Worm (Caenorhabditis elegans) whole organism, young adult: ENCODE measurements around the gene mai-2.
"Not testable (repeated sequence)": the region's sequence is repeated elsewhere in the genome, so short reads cannot be mapped to it uniquely, and the experiment has no call there.

Experiments
- B0035.1 ChIP-seq: sonication (generic microtip); optimal IDR thresholded peaks from 2 replicates; lab custom pipeline; 2016; ENCODE audit warnings: missing genetic modification characterization, mild to moderate bottlenecking, missing compliant biosample characterization, missing genotype, missing genetic modification reagents
- C06A6.2 ChIP-seq: fragments of 200-800 bp; sonication (Bioruptor generic); conservative IDR thresholded peaks from 2 replicates; pipeline ENCODE4 v1.3.6; 2022; ENCODE audit warnings: missing genetic modification characterization, missing compliant biosample characterization
- F33H1.4 ChIP-seq: fragments of 200-800 bp; sonication (Bioruptor generic); IDR thresholded peaks from 2 replicates; pipeline ENCODE4 v1.3.6; 2022; ENCODE audit warnings: missing genetic modification reagents, missing genetic modification characterization, missing compliant biosample characterization
- F49E8.2 ChIP-seq: sonication (generic microtip); optimal IDR thresholded peaks from 3 replicates; lab custom pipeline; 2017; ENCODE audit warnings: missing genetic modification characterization, mild to moderate bottlenecking, missing compliant biosample characterization, antibody characterized with exemption, moderate library complexity; ENCODE audit not compliant: insufficient read depth
- F52B5.7 ChIP-seq: sonication (generic microtip); optimal IDR thresholded peaks from 2 replicates; lab custom pipeline; 2016; ENCODE audit warnings: mild to moderate bottlenecking, missing genetic modification characterization, missing compliant biosample characterization
- T26A5.8 ChIP-seq: sonication (generic microtip); optimal IDR thresholded peaks from 2 replicates; lab custom pipeline; 2016; ENCODE audit warnings: missing genetic modification characterization, missing compliant biosample characterization
- Y95B8A.8 ChIP-seq: fragments of 200-800 bp; sonication (Bioruptor generic); IDR thresholded peaks from 2 replicates; pipeline ENCODE4 v1.3.6; 2022; ENCODE audit warnings: missing genetic modification reagents, missing genetic modification characterization, missing compliant biosample characterization
- aptf-2 ChIP-seq: fragments of 200-800 bp; sonication (Bioruptor generic); conservative IDR thresholded peaks from 2 replicates; pipeline ENCODE4 v1.3.6; 2022; ENCODE audit warnings: missing genetic modification reagents, missing genetic modification characterization, missing compliant biosample characterization
- atf-7 ChIP-seq: sonication (generic microtip); optimal IDR thresholded peaks from 2 replicates; lab custom pipeline; 2017; ENCODE audit warnings: mild to moderate bottlenecking, missing genetic modification characterization, missing compliant biosample characterization
- attf-5 ChIP-seq: fragments of 200-800 bp; sonication (Bioruptor generic); optimal IDR thresholded peaks from 2 replicates; lab custom pipeline; 2018; ENCODE audit warnings: mild to moderate bottlenecking, missing genetic modification characterization, missing compliant biosample characterization
- attf-6 ChIP-seq: fragments of 200-800 bp; sonication (Bioruptor generic); IDR thresholded peaks from 2 replicates; pipeline ENCODE4 v1.3.6; 2022; ENCODE audit warnings: missing genetic modification reagents, missing genetic modification characterization, missing compliant biosample characterization
- bed-1 ChIP-seq: fragments of 200-800 bp; sonication (Bioruptor generic); IDR thresholded peaks from 2 replicates; pipeline ENCODE4 v1.3.6; 2022; ENCODE audit warnings: missing genetic modification reagents, missing genetic modification characterization, missing compliant biosample characterization
- cebp-1 ChIP-seq, 2 experiments: fragments of 200-800 bp in 1 of 2; sonication (Bioruptor generic) in 1 of 2; sonication (generic microtip) in 1 of 2; IDR thresholded peaks in 1 of 2; optimal IDR thresholded peaks in 1 of 2; 2 replicates each; pipeline versions ENCODE4 v1.3.6 to Lab custom; 2017 to 2022; ENCODE audit warnings: missing compliant biosample characterization in 2 of 2, missing genetic modification characterization in 2 of 2, mild to moderate bottlenecking in 1 of 2, missing genetic modification reagents in 1 of 2, moderate library complexity in 1 of 2
- ceh-27 ChIP-seq: fragments of 200-800 bp; sonication (Bioruptor generic); optimal IDR thresholded peaks from 2 replicates; lab custom pipeline; 2018; ENCODE audit warnings: mild to moderate bottlenecking, missing genetic modification characterization, moderate library complexity, missing compliant biosample characterization
- chd-7 ChIP-seq: sonication (generic microtip); optimal IDR thresholded peaks from 2 replicates; lab custom pipeline; 2016; ENCODE audit warnings: mild to moderate bottlenecking, missing genetic modification characterization, moderate library complexity, missing compliant biosample characterization
- die-1 ChIP-seq: sonication (generic microtip); optimal IDR thresholded peaks from 2 replicates; lab custom pipeline; 2016; ENCODE audit warnings: missing genotype, mild to moderate bottlenecking, missing genetic modification characterization, missing compliant biosample characterization
- egrh-3 ChIP-seq: fragments of 200-800 bp; sonication (Bioruptor generic); IDR thresholded peaks from 2 replicates; pipeline ENCODE4 v1.3.6; 2022; ENCODE audit warnings: missing genetic modification reagents, missing genetic modification characterization, missing compliant biosample characterization
- him-1 ChIP-seq: sonication (generic microtip); optimal IDR thresholded peaks from 2 replicates; lab custom pipeline; 2016; ENCODE audit warnings: missing genotype, missing genetic modification reagents, missing genetic modification characterization, missing compliant biosample characterization
- hlh-26 ChIP-seq: fragments of 200-800 bp; sonication (Bioruptor generic); conservative IDR thresholded peaks from 2 replicates; pipeline ENCODE4 v1.3.6; 2022; ENCODE audit warnings: missing genetic modification reagents, missing genetic modification characterization, missing compliant biosample characterization
- hrde-1 ChIP-seq: sonication (generic microtip); optimal IDR thresholded peaks from 2 replicates; lab custom pipeline; 2016; ENCODE audit warnings: missing genetic modification characterization, mild to moderate bottlenecking, missing compliant biosample characterization, moderate library complexity, missing genotype, missing genetic modification reagents, borderline replicate concordance
- let-607 ChIP-seq, 2 experiments: fragments of 200-800 bp in 1 of 2; sonication (Bioruptor generic) in 1 of 2; sonication (generic microtip) in 1 of 2; optimal IDR thresholded peaks; 2 replicates each; lab custom pipeline; 2016 to 2018; ENCODE audit warnings: mild to moderate bottlenecking in 2 of 2, missing compliant biosample characterization in 2 of 2, missing genetic modification characterization in 2 of 2, moderate library complexity in 2 of 2, missing genotype in 1 of 2
- lin-40 ChIP-seq: sonication (generic microtip); optimal IDR thresholded peaks from 2 replicates; lab custom pipeline; 2016; ENCODE audit warnings: missing genetic modification characterization, mild to moderate bottlenecking, missing compliant biosample characterization, missing genotype, missing genetic modification reagents
- lsy-27 ChIP-seq: sonication (generic microtip); optimal IDR thresholded peaks from 2 replicates; lab custom pipeline; 2017; ENCODE audit warnings: missing genetic modification characterization, mild to moderate bottlenecking, missing compliant biosample characterization, antibody characterized with exemption, missing genotype, borderline replicate concordance; ENCODE audit not compliant: insufficient read depth
- madf-10 ChIP-seq: sonication (generic microtip); optimal IDR thresholded peaks from 2 replicates; lab custom pipeline; 2016; ENCODE audit warnings: mild to moderate bottlenecking, missing genetic modification characterization, missing compliant biosample characterization
- madf-3 ChIP-seq: fragments of 200-800 bp; sonication (Bioruptor generic); IDR thresholded peaks from 2 replicates; pipeline ENCODE4 v1.3.6; 2022; ENCODE audit warnings: missing genetic modification reagents, missing genetic modification characterization, missing compliant biosample characterization
- madf-6 ChIP-seq: fragments of 200-800 bp; sonication (Bioruptor generic); IDR thresholded peaks from 2 replicates; pipeline ENCODE4 v1.3.6; 2022; ENCODE audit warnings: missing genetic modification reagents, missing genetic modification characterization, missing compliant biosample characterization
- madf-8 ChIP-seq: fragments of 200-800 bp; sonication (Bioruptor generic); conservative IDR thresholded peaks from 2 replicates; pipeline ENCODE4 v1.3.6; 2022; ENCODE audit warnings: missing genetic modification reagents, missing genetic modification characterization, missing compliant biosample characterization
- nfya-2 ChIP-seq: fragments of 200-800 bp; sonication (Bioruptor generic); IDR thresholded peaks from 2 replicates; pipeline ENCODE4 v1.3.6; 2022; ENCODE audit warnings: missing genetic modification reagents, missing genetic modification characterization, missing compliant biosample characterization
- nhr-179 ChIP-seq: sonication (generic microtip); optimal IDR thresholded peaks from 2 replicates; lab custom pipeline; 2016; ENCODE audit warnings: mild to moderate bottlenecking, missing genetic modification characterization, missing compliant biosample characterization
- nhr-90 ChIP-seq: sonication (generic microtip); optimal IDR thresholded peaks from 2 replicates; lab custom pipeline; 2016; ENCODE audit warnings: missing genotype, mild to moderate bottlenecking, missing genetic modification characterization, missing compliant biosample characterization
- pbrm-1 ChIP-seq: fragments of 200-800 bp; sonication (Bioruptor generic); IDR thresholded peaks from 2 replicates; pipeline ENCODE4 v1.3.6; 2022; ENCODE audit warnings: missing genetic modification reagents, missing genetic modification characterization, missing compliant biosample characterization
- tbx-9 ChIP-seq: sonication (generic microtip); optimal IDR thresholded peaks from 2 replicates; lab custom pipeline; 2016; ENCODE audit warnings: borderline replicate concordance, missing genetic modification characterization, inconsistent platforms, missing compliant biosample characterization
- ztf-18 ChIP-seq: sonication (generic microtip); optimal IDR thresholded peaks from 2 replicates; lab custom pipeline; 2016; ENCODE audit warnings: missing genotype, mild to moderate bottlenecking, missing genetic modification characterization, missing compliant biosample characterization
- ztf-26 ChIP-seq: sonication (generic microtip); optimal IDR thresholded peaks from 2 replicates; lab custom pipeline; 2017; ENCODE audit warnings: missing genetic modification characterization, missing compliant biosample characterization
- ztf-3 ChIP-seq: fragments of 200-800 bp; sonication (Bioruptor generic); optimal IDR thresholded peaks from 2 replicates; lab custom pipeline; 2018; ENCODE audit warnings: mild to moderate bottlenecking, missing genetic modification characterization, missing compliant biosample characterization
- ztf-6 ChIP-seq: fragments of 200-800 bp; sonication (Bioruptor generic); IDR thresholded peaks from 2 replicates; pipeline ENCODE4 v1.3.6; 2022; ENCODE audit warnings: missing genetic modification reagents, missing genetic modification characterization, missing compliant biosample characterization

Gene mai-2

DNA sequence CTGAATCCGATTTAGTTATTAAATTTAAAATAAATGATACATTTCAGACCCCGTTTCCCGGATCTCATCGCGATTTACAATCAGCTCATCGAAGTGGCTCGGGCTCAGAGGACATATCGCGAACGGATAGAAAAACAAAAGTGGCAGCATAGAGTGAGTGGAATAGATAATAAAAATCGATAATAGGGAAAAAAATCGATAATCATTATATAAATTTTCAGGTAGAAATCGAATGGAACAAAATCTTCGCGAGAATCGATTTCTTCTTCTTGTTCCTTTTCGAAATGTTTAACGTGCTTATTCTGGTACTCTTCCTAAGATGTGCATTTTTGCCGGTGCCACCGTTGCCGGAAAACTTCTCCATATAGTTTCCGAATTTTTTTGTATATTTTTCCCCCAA is 33.0 kb downstream of the mai-2 start:
- TF ChIP-seq aptf-2 (GFP tag; lab: Robert Waterston, UW) (no peak), madf-10 (no peak), ztf-26 (no peak), F49E8.2 (no peak), atf-7 (tag; lab: Kevin White, UChicago) (no peak), nhr-179 (no peak), lsy-27 (tag; lab: Kevin White, UChicago) (no peak)

ce11 chrIV:3422516-3422915 is 36.8 kb downstream of the mai-2 start, which contains the start of gene C04C3.6:
Gene C04C3.6 (minus strand): TSS chrIV:3422616.
- TF ChIP-seq C06A6.2 (GFP tag; lab: Robert Waterston, UW) (no peak), chd-7 (no peak), F52B5.7 (tag; lab: Kevin White, UChicago) (no peak)

DNA sequence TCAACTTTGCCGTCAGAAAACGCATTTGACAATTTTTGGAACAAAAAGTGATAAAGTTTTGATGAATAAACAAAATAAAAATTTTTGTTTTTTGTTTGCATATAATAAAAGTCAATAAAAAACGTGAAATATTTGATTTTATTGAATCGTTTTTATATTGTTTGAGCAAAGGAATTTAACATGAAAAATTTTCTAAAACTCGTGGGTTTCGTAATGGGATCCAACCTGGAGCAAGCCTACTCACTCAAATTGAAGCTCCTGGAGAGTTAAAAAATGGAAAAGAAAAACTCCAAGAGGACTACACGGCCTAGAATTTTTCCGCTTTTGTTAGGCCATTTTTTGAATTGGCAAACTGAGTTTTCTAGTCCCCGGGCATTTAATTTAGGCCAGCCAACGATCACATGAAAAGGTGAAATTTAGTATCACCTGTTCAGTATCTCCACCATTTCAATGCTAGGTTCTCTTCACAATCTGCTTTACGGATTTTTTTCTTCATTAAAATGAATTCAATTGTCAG is 42.8 kb downstream of the mai-2 start, which contains the start of the genes C04C3.9 and srz-60:
TSS of gene C04C3.9 (minus strand) at position 101 of the 517 bp plus-strand sequence.
TSS of gene srz-60 (plus strand) at position 467 of the 517 bp plus-strand sequence.
- TF ChIP-seq ztf-6 (GFP tag; lab: Robert Waterston, UW) (no peak), lin-40 (tag; lab: Kevin White, UChicago) (no peak), ztf-3 (GFP tag; lab: Kevin White, UChicago) (no peak), lsy-27 (tag; lab: Kevin White, UChicago) (no peak), madf-6 (no peak), bed-1 (GFP tag; lab: Robert Waterston, UW) (no peak), attf-6 (GFP tag; lab: Robert Waterston, UW) (no peak)

DNA sequence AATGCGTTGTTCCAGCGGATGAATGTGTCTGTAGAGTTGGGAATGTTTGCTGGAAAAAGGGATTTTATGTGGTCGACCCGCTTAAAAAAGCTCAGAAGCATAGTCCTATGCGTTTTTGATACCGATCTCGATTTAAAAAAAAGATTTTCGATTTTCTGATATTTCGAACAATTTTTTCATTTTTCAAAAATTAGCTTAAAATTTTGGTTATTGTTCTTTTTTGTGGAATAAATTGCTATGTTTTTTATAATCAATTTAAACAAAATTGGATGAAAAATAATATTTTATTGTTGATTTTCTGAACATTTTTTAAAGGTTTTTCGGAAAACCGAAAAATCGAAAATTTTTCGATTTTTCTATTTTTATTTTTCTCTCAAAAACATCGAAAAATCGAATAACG is 47.7 kb downstream of the mai-2 start, which contains the start of gene C04C3.7:
TSS of gene C04C3.7 (minus strand) at position 101 of the 400 bp plus-strand sequence.
- not testable (repeated sequence) for TF ChIP-seq pbrm-1 (GFP tag; lab: Robert Waterston, UW); nhr-90 (tag; lab: Kevin White, UChicago); hlh-26 (GFP tag; lab: Robert Waterston, UW)
- TF ChIP-seq, all 124 proteins: peak for 0; not testable (repeated sequence) for 124

DNA sequence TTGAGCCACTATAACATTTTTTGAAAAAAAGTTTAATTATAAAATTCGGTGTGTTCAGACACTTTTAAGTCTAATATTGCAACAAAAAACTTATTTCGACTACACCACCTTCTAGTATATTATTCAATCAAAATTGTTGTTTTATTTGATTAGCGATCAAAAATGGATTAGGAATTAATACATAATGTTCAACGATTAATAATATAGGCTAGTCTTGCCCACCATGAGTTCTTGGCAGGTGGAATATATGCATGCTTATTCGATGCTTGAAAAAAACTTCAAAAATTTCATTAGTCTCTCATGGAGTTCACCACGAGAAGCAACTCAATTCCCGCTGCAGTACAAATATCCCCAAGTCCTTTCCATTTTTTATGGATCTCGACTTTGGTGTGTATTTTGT is 50.3 kb downstream of the mai-2 start, which contains the start of gene srz-32:
TSS of gene srz-32 (plus strand) at position 301 of the 400 bp plus-strand sequence.
- TF ChIP-seq Y95B8A.8 (GFP tag; lab: Robert Waterston, UW) (no peak), madf-8 (GFP tag; lab: Robert Waterston, UW) (no peak), let-607 (tag; optimal IDR thresholded peaks at IDR 0.05; lab: Kevin White, UChicago) (no peak), nhr-179 (no peak), nfya-2 (GFP tag; lab: Robert Waterston, UW) (no peak), tbx-9 (tag; lab: Kevin White, UChicago) (no peak), B0035.1 (tag; lab: Kevin White, UChicago) (no peak), bed-1 (GFP tag; lab: Robert Waterston, UW) (no peak), die-1 (no peak), ceh-27 (GFP tag; lab: Kevin White, UChicago) (no peak), cebp-1 (GFP tag; IDR thresholded peaks at IDR 0.05; lab: Robert Waterston, UW) (no peak), cebp-1 (tag; optimal IDR thresholded peaks at IDR 0.05; lab: Kevin White, UChicago) (no peak), T26A5.8 (tag; lab: Kevin White, UChicago) (no peak), egrh-3 (GFP tag; lab: Robert Waterston, UW) (no peak), attf-5 (GFP tag; lab: Kevin White, UChicago) (no peak), ztf-18 (tag; lab: Kevin White, UChicago) (no peak), F33H1.4 (no peak), madf-3 (GFP tag; lab: Robert Waterston, UW) (no peak), him-1 (no peak), hrde-1 (tag; lab: Kevin White, UChicago) (no peak), chd-7 (no peak)
